Worm (Caenorhabditis elegans) whole organism, early embryonic: ENCODE results near the gene str-228.
"Not testable (repeated sequence)": the region's sequence is repeated elsewhere in the genome, so short reads cannot be mapped to it uniquely, and the experiment has no call there.

Source experiments
- aly-1 ChIP-seq: sonication (generic microtip); optimal IDR thresholded peaks from 2 replicates; lab custom pipeline; 2016; ENCODE audit warnings: missing genetic modification characterization, missing compliant biosample characterization
- flt-1 ChIP-seq: fragments of 200-800 bp; sonication (Bioruptor generic); IDR thresholded peaks from 2 replicates; pipeline ENCODE4 v1.3.6; 2022; ENCODE audit warnings: missing genetic modification characterization, missing compliant biosample characterization
- tbx-37 ChIP-seq: fragments of 200-800 bp; sonication (Bioruptor generic); conservative IDR thresholded peaks from 2 replicates; pipeline ENCODE4 v1.3.6; 2022; ENCODE audit warnings: missing genetic modification reagents, missing genetic modification characterization, missing compliant biosample characterization

Gene str-228

ce11 chrV:3558744-3559143 lies 48.8 kb downstream of the str-228 start, which contains the start of gene T24A6.1:
Gene T24A6.1, plus strand, starts transcription at chrV:3559044.
- TF ChIP-seq flt-1 (GFP tag; lab: Robert Waterston, UW); aly-1 (tag; lab: Kevin White, UChicago); tbx-37 (GFP tag; lab: Robert Waterston, UW): not testable (repeated sequence)
